Fruit fly (Drosophila melanogaster) whole organism, prepupa: ENCODE data around the gene Dok.

Source experiments
- Blimp-1 ChIP-seq: fragments of 200-800 bp; sonication (Bioruptor generic); optimal IDR thresholded peaks from 3 replicates; lab custom pipeline; 2017; ENCODE audit warnings: missing biosample characterization, missing genetic modification characterization, mild to moderate bottlenecking, moderate library complexity, missing genetic modification reagents
- CG10631 ChIP-seq: fragments of 200-800 bp; sonication (Bioruptor generic); optimal IDR thresholded peaks from 2 replicates; lab custom pipeline; 2016; ENCODE audit warnings: missing biosample characterization, missing genetic modification characterization
- CG11294 ChIP-seq: fragments of 200-800 bp; sonication (Bioruptor generic); IDR thresholded peaks from 2 replicates; pipeline ENCODE4 v1.3.6; 2022; ENCODE audit warnings: missing biosample characterization, missing genetic modification characterization
- CG11762 ChIP-seq: fragments of 200-800 bp; sonication (Bioruptor generic); optimal IDR thresholded peaks from 3 replicates; lab custom pipeline; 2016; ENCODE audit warnings: missing biosample characterization, missing genetic modification characterization; ENCODE audit not compliant: insufficient read depth
- CG11902 ChIP-seq: fragments of 200-800 bp; sonication (Bioruptor generic); optimal IDR thresholded peaks from 3 replicates; lab custom pipeline; 2016; ENCODE audit warnings: missing biosample characterization, missing genetic modification characterization
- CG16779 ChIP-seq: fragments of 200-800 bp; sonication (Bioruptor generic); optimal IDR thresholded peaks from 3 replicates; lab custom pipeline; 2017; ENCODE audit warnings: missing biosample characterization, mild to moderate bottlenecking, missing genetic modification characterization
- CG32006 ChIP-seq: fragments of 200-800 bp; sonication (Bioruptor generic); optimal IDR thresholded peaks from 3 replicates; lab custom pipeline; 2017; ENCODE audit warnings: missing biosample characterization, mild to moderate bottlenecking, missing genetic modification characterization
- CG34406 ChIP-seq: fragments of 200-800 bp; sonication (Bioruptor generic); optimal IDR thresholded peaks from 3 replicates; lab custom pipeline; 2016; ENCODE audit warnings: missing biosample characterization, missing genetic modification characterization
- CG3919 ChIP-seq: fragments of 200-800 bp; sonication (Bioruptor generic); optimal IDR thresholded peaks from 3 replicates; lab custom pipeline; 2016; ENCODE audit warnings: missing biosample characterization, missing genetic modification characterization
- CG4318 ChIP-seq: fragments of 200-800 bp; sonication (Bioruptor generic); optimal IDR thresholded peaks from 3 replicates; lab custom pipeline; 2017; ENCODE audit warnings: missing biosample characterization, mild to moderate bottlenecking, missing genetic modification characterization
- CG6163 ChIP-seq: fragments of 200-800 bp; sonication (Bioruptor generic); IDR thresholded peaks from 3 replicates; pipeline ENCODE4 v1.3.6; 2022; ENCODE audit warnings: missing biosample characterization, missing genetic modification characterization
- CG6276 ChIP-seq: fragments of 200-800 bp; sonication (Bioruptor generic); optimal IDR thresholded peaks from 2 replicates; lab custom pipeline; 2017; ENCODE audit warnings: missing biosample characterization, mild to moderate bottlenecking, missing genetic modification characterization
- CG6792 ChIP-seq: fragments of 200-800 bp; sonication (Bioruptor generic); optimal IDR thresholded peaks from 3 replicates; lab custom pipeline; 2016; ENCODE audit warnings: missing biosample characterization, missing genetic modification characterization
- CG6808 ChIP-seq: fragments of 200-800 bp; sonication (Bioruptor generic); optimal IDR thresholded peaks from 3 replicates; lab custom pipeline; 2017; ENCODE audit warnings: missing biosample characterization, missing genetic modification characterization, mild to moderate bottlenecking, moderate library complexity, missing genetic modification reagents
- CG7368 ChIP-seq: fragments of 200-800 bp; sonication (Bioruptor generic); optimal IDR thresholded peaks from 3 replicates; lab custom pipeline; 2016; ENCODE audit warnings: missing biosample characterization, missing genetic modification characterization
- CG8119 ChIP-seq: fragments of 200-800 bp; sonication (Bioruptor generic); IDR thresholded peaks from 3 replicates; pipeline ENCODE4 v1.3.6; 2022; ENCODE audit warnings: missing biosample characterization, missing genetic modification characterization
- CG8319 ChIP-seq: fragments of 200-800 bp; sonication (Bioruptor generic); optimal IDR thresholded peaks from 3 replicates; lab custom pipeline; 2016; ENCODE audit warnings: missing biosample characterization, missing genetic modification characterization
- CG8632 ChIP-seq: fragments of 200-800 bp; sonication (Bioruptor generic); optimal IDR thresholded peaks from 3 replicates; lab custom pipeline; 2016; ENCODE audit warnings: missing biosample characterization, missing genetic modification characterization
- CG9139 ChIP-seq: fragments of 200-800 bp; sonication (Bioruptor generic); optimal IDR thresholded peaks from 3 replicates; lab custom pipeline; 2017; ENCODE audit warnings: missing biosample characterization, mild to moderate bottlenecking, missing genetic modification characterization
- Eip78C ChIP-seq: fragments of 200-800 bp; sonication (Bioruptor generic); peaks from one replicate; lab custom pipeline; 2016; ENCODE audit warnings: missing biosample characterization, missing genetic modification characterization
- Ets96B ChIP-seq: fragments of 200-800 bp; optimal IDR thresholded peaks from 2 replicates; lab custom pipeline; 2019; ENCODE audit warnings: missing biosample characterization, mild to moderate bottlenecking, missing genetic modification characterization, moderate library complexity
- Gug ChIP-seq: fragments of 200-800 bp; sonication (Bioruptor generic); IDR thresholded peaks from 2 replicates; pipeline ENCODE4 v1.3.6; 2022; ENCODE audit warnings: missing biosample characterization, missing genetic modification characterization
- Hr38 ChIP-seq: sonication (Bioruptor generic); optimal IDR thresholded peaks from 2 replicates; lab custom pipeline; 2016; ENCODE audit warnings: missing biosample characterization, missing genetic modification characterization
- Hr4 ChIP-seq: fragments of 200-800 bp; sonication (Bioruptor generic); optimal IDR thresholded peaks from 3 replicates; lab custom pipeline; 2016; ENCODE audit warnings: missing biosample characterization, missing genetic modification characterization
- Lpt ChIP-seq: fragments of 200-800 bp; sonication (Bioruptor generic); optimal IDR thresholded peaks from 3 replicates; lab custom pipeline; 2016; ENCODE audit warnings: missing biosample characterization, missing genetic modification characterization
- Met ChIP-seq: fragments of 200-800 bp; sonication (Bioruptor generic); optimal IDR thresholded peaks from 3 replicates; lab custom pipeline; 2016; ENCODE audit warnings: missing biosample characterization, missing genetic modification characterization
- OdsH ChIP-seq: fragments of 200-800 bp; sonication (Bioruptor generic); optimal IDR thresholded peaks from 3 replicates; lab custom pipeline; 2016; ENCODE audit warnings: missing biosample characterization, missing genetic modification characterization
- Smox ChIP-seq: fragments of 200-800 bp; sonication (Bioruptor generic); optimal IDR thresholded peaks from 3 replicates; lab custom pipeline; 2016; ENCODE audit warnings: missing biosample characterization, missing genetic modification characterization
- Sox14 ChIP-seq: fragments of 200-800 bp; sonication (Bioruptor generic); optimal IDR thresholded peaks from 3 replicates; lab custom pipeline; 2016; ENCODE audit warnings: missing biosample characterization, missing genetic modification characterization
- Sox15 ChIP-seq: fragments of 200-800 bp; sonication (Bioruptor generic); optimal IDR thresholded peaks from 3 replicates; lab custom pipeline; 2016; ENCODE audit warnings: missing biosample characterization, missing genetic modification characterization
- achi ChIP-seq: fragments of 200-800 bp; sonication (Bioruptor generic); optimal IDR thresholded peaks from 3 replicates; lab custom pipeline; 2016; ENCODE audit warnings: missing biosample characterization, missing genetic modification characterization
- acj6 ChIP-seq: fragments of 200-800 bp; sonication (Bioruptor generic); optimal IDR thresholded peaks from 3 replicates; lab custom pipeline; 2016; ENCODE audit warnings: missing biosample characterization, missing genetic modification characterization
- cyc ChIP-seq: fragments of 200-800 bp; sonication (Bioruptor generic); optimal IDR thresholded peaks from 3 replicates; lab custom pipeline; 2016; ENCODE audit warnings: missing biosample characterization, missing genetic modification characterization
- dac ChIP-seq: fragments of 200-800 bp; sonication (Bioruptor generic); optimal IDR thresholded peaks from 2 replicates; lab custom pipeline; 2017; ENCODE audit warnings: missing biosample characterization, mild to moderate bottlenecking, missing genetic modification characterization
- dsx ChIP-seq: fragments of 200-800 bp; optimal IDR thresholded peaks from 3 replicates; lab custom pipeline; 2019; ENCODE audit warnings: missing biosample characterization, mild to moderate bottlenecking, missing genetic modification characterization, moderate library complexity; ENCODE audit not compliant: poor library complexity, severe bottlenecking
- eg ChIP-seq: fragments of 200-800 bp; sonication (Bioruptor generic); IDR thresholded peaks from 3 replicates; pipeline ENCODE4 v1.3.6; 2022; ENCODE audit warnings: missing biosample characterization, missing genetic modification characterization
- esn ChIP-seq: fragments of 200-800 bp; sonication (Bioruptor generic); optimal IDR thresholded peaks from 2 replicates; lab custom pipeline; 2016; ENCODE audit warnings: missing biosample characterization, mild to moderate bottlenecking, missing genetic modification characterization, moderate library complexity
- fd59A ChIP-seq: fragments of 200-800 bp; sonication (Bioruptor generic); optimal IDR thresholded peaks from 2 replicates; lab custom pipeline; 2017; ENCODE audit warnings: missing biosample characterization, mild to moderate bottlenecking, missing genetic modification characterization, missing genetic modification reagents
- fd85E ChIP-seq: fragments of 200-800 bp; sonication (Bioruptor generic); optimal IDR thresholded peaks from 3 replicates; lab custom pipeline; 2016; ENCODE audit warnings: missing biosample characterization, missing genetic modification characterization
- fkh ChIP-seq: fragments of 200-800 bp; sonication (Bioruptor generic); optimal IDR thresholded peaks from 3 replicates; lab custom pipeline; 2017; ENCODE audit warnings: missing biosample characterization, mild to moderate bottlenecking, missing genetic modification characterization, moderate library complexity
- net ChIP-seq: fragments of 200-800 bp; sonication (Bioruptor generic); optimal IDR thresholded peaks from 3 replicates; lab custom pipeline; 2016; ENCODE audit warnings: missing biosample characterization, missing genetic modification characterization
- salr ChIP-seq, 2 experiments: fragments of 200-800 bp; sonication (Bioruptor generic); optimal IDR thresholded peaks; 3 replicates each; lab custom pipeline; 2016 to 2018; ENCODE audit warnings: missing biosample characterization in 2 of 2, missing genetic modification characterization in 2 of 2, mild to moderate bottlenecking in 1 of 2
- spab ChIP-seq: fragments of 200-800 bp; sonication (Bioruptor generic); optimal IDR thresholded peaks from 2 replicates; lab custom pipeline; 2017; ENCODE audit warnings: missing biosample characterization, mild to moderate bottlenecking, missing genetic modification characterization, missing genetic modification reagents
- topi ChIP-seq: fragments of 200-800 bp; sonication (Bioruptor generic); optimal IDR thresholded peaks from 3 replicates; lab custom pipeline; 2016; ENCODE audit warnings: missing biosample characterization, missing genetic modification characterization
- vri ChIP-seq: fragments of 200-800 bp; sonication (Bioruptor generic); optimal IDR thresholded peaks from 3 replicates; lab custom pipeline; 2016; ENCODE audit warnings: missing biosample characterization, mild to moderate bottlenecking, missing genetic modification characterization

Dok gene

dm6 chrX:7333858-7334800, 10.1 kb downstream of the Dok start (continued):
- TF ChIP-seq Hr4 (GFP tag; lab: Kevin White, UChicago) (peak; percentile 50), Eip78C (GFP tag; lab: Kevin White, UChicago) (peak; percentile 97), Lpt (GFP tag; lab: Kevin White, UChicago) (peak; percentile 47), net (GFP tag; lab: Kevin White, UChicago) (peak; percentile 73), CG3919 (GFP tag; lab: Kevin White, UChicago) (peak; percentile 81), cyc (GFP tag; lab: Kevin White, UChicago) (peak; percentile 67), topi (GFP tag; lab: Kevin White, UChicago) (peak; percentile 81), CG8632 (GFP tag; lab: Kevin White, UChicago) (peak; percentile 75), Met (GFP tag; lab: Kevin White, UChicago) (peak; percentile 77), CG16779 (tag; lab: Kevin White, UChicago) (peak; percentile 52), CG11902 (GFP tag; lab: Kevin White, UChicago) (peak; percentile 50), Smox (GFP tag; lab: Kevin White, UChicago) (peak; percentile 76), fd59A (GFP tag; lab: Kevin White, UChicago) (peak; percentile 79), Sox15 (GFP tag; lab: Kevin White, UChicago) (peak; percentile 64), acj6 (GFP tag; lab: Kevin White, UChicago) (peak; percentile 83), esn (GFP tag; lab: Kevin White, UChicago) (peak; percentile 77)

DNA sequence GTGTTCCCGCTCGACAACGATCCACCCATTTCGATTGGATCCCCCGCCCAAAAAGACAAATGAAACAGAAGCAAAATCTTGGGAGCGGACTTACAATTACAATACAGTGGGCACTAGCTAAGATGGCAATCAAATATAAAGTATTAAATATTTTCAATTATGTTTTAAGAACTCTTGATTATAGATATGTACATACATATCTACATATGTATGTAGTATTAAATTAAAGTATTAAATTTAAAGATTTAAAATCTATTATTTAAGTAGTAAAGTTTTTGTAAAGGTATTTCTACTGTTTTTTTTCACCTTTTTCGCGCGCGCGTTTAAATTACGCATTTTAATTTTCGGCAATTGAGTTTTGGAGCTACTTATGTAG, 10.8 kb downstream of the Dok start:
- peak; percentile 66 for TF ChIP-seq CG8632 (GFP tag; lab: Kevin White, UChicago)
- TF ChIP-seq spab (GFP tag; lab: Kevin White, UChicago) = peak; percentile 56
- no peak for TF ChIP-seq topi (GFP tag; lab: Kevin White, UChicago)
- TF ChIP-seq esn (GFP tag; lab: Kevin White, UChicago) = peak; percentile 8
- TF ChIP-seq fkh (GFP tag; lab: Kevin White, UChicago) = peak; percentile 12
- TF ChIP-seq CG6792 (GFP tag; lab: Kevin White, UChicago) = peak; percentile 38
- TF ChIP-seq CG6163 (GFP tag; lab: Robert Waterston, UW) = no peak
- TF ChIP-seq CG6276 (GFP tag; lab: Kevin White, UChicago) = peak; percentile 37
- TF ChIP-seq Lpt (GFP tag; lab: Kevin White, UChicago) = peak; percentile 31
- TF ChIP-seq Smox (GFP tag; lab: Kevin White, UChicago) = no peak
- peak; percentile 75 for TF ChIP-seq Eip78C (GFP tag; lab: Kevin White, UChicago)
- peak; percentile 10 for TF ChIP-seq Met (GFP tag; lab: Kevin White, UChicago)
- TF ChIP-seq achi (GFP tag; lab: Kevin White, UChicago) = peak; percentile 72
- no peak for TF ChIP-seq CG8319 (GFP tag; lab: Kevin White, UChicago)
- peak; percentile 61 for TF ChIP-seq CG32006
- peak; percentile 68 for TF ChIP-seq CG10631 (GFP tag; lab: Kevin White, UChicago)
- no peak for TF ChIP-seq dac (GFP tag; lab: Kevin White, UChicago)
- TF ChIP-seq CG34406 (GFP tag; lab: Kevin White, UChicago) = peak; percentile 40
- no peak for TF ChIP-seq vri (GFP tag; lab: Kevin White, UChicago)
- TF ChIP-seq acj6 (GFP tag; lab: Kevin White, UChicago) = peak; percentile 58
- no peak for TF ChIP-seq CG16779 (tag; lab: Kevin White, UChicago)
- TF ChIP-seq CG6808 (GFP tag; lab: Kevin White, UChicago) = peak; percentile 69
- peak; percentile 78 for TF ChIP-seq CG8119 (GFP tag; lab: Robert Waterston, UW)
- peak; percentile 58 for TF ChIP-seq CG11762 (GFP tag; lab: Kevin White, UChicago)
- TF ChIP-seq Gug (GFP tag; lab: Robert Waterston, UW) = peak; percentile 54
- peak; percentile 25; the same call in 1 of the 2 replicates for TF ChIP-seq CG11294 (GFP tag; lab: Robert Waterston, UW)
- TF ChIP-seq CG11902 (GFP tag; lab: Kevin White, UChicago) = no peak
- peak; percentile 74 for TF ChIP-seq Ets96B (tag; lab: Kevin White, UChicago)
- TF ChIP-seq Hr38 (GFP tag; lab: Kevin White, UChicago) = no peak
- TF ChIP-seq fd85E = no peak
- peak; percentile 42 for TF ChIP-seq CG7368 (GFP tag; lab: Kevin White, UChicago)
- no peak for TF ChIP-seq Blimp-1
- peak; percentile 31 for TF ChIP-seq CG9139 (GFP tag; lab: Kevin White, UChicago)
- peak; percentile 73 for TF ChIP-seq OdsH
- peak in 1 of 2 experiments; percentile 40 for TF ChIP-seq salr (GFP tag; optimal IDR thresholded peaks at IDR 0.05; lab: Kevin White, UChicago)
- TF ChIP-seq fd59A (GFP tag; lab: Kevin White, UChicago) = peak; percentile 46
- peak; percentile 38; the same call in 1 of the 3 replicates for TF ChIP-seq eg (GFP tag; lab: Robert Waterston, UW)
- peak; percentile 10 for TF ChIP-seq CG4318
- peak; percentile 59 for TF ChIP-seq CG3919 (GFP tag; lab: Kevin White, UChicago)
- TF ChIP-seq Sox14 = no peak
- peak; percentile 62 for TF ChIP-seq dsx (GFP tag; lab: Kevin White, UChicago)
